Worm (Caenorhabditis elegans) whole organism, mixed stage, embryonic: ENCODE results near the gene Y24D9A.7.

Experiments used
- M03D4.4 ChIP-seq: sonication (generic microtip); optimal IDR thresholded peaks from 2 replicates; lab custom pipeline; 2017; ENCODE audit warnings: mild to moderate bottlenecking, missing genetic modification characterization, missing compliant biosample characterization
- bed-3 ChIP-seq: fragments of 200-800 bp; sonication (Bioruptor generic); optimal IDR thresholded peaks from 3 replicates; lab custom pipeline; 2018; ENCODE audit warnings: mild to moderate bottlenecking, missing genetic modification characterization, moderate library complexity, missing compliant biosample characterization
- blmp-1 ChIP-seq: fragments of 150-350 bp; optimal IDR thresholded peaks from 2 replicates; lab custom pipeline; 2014; ENCODE audit warnings: missing biosample characterization, missing genetic modification characterization
- ceh-39 ChIP-seq: fragments of 150-350 bp; optimal IDR thresholded peaks from 2 replicates; lab custom pipeline; 2014; ENCODE audit warnings: missing biosample characterization, missing genetic modification characterization
- ceh-43 ChIP-seq: fragments of 200-800 bp; sonication (Bioruptor generic); optimal IDR thresholded peaks from 2 replicates; lab custom pipeline; 2018; ENCODE audit warnings: mild to moderate bottlenecking, missing genetic modification characterization, moderate library complexity, missing compliant biosample characterization
- ceh-83 ChIP-seq: fragments of 200-800 bp; sonication (Bioruptor generic); optimal IDR thresholded peaks from 2 replicates; lab custom pipeline; 2018; ENCODE audit warnings: mild to moderate bottlenecking, missing genetic modification characterization, missing compliant biosample characterization
- ces-1 ChIP-seq: fragments of 150-350 bp; optimal IDR thresholded peaks from 2 replicates; lab custom pipeline; 2014; ENCODE audit warnings: missing biosample characterization, missing genetic modification reagents, missing genetic modification characterization
- cnd-1 ChIP-seq: fragments of 200-800 bp; sonication (Bioruptor generic); optimal IDR thresholded peaks from 2 replicates; lab custom pipeline; 2018; ENCODE audit warnings: mild to moderate bottlenecking, missing genetic modification characterization, missing compliant biosample characterization
- elt-1 ChIP-seq: sonication (generic microtip); optimal IDR thresholded peaks from 2 replicates; lab custom pipeline; 2017; ENCODE audit warnings: missing genetic modification characterization, mild to moderate bottlenecking, missing compliant biosample characterization, antibody characterized with exemption, moderate library complexity, borderline replicate concordance; ENCODE audit not compliant: insufficient read depth
- elt-3 ChIP-seq: fragments of 150-350 bp; optimal IDR thresholded peaks from 2 replicates; lab custom pipeline; 2014; ENCODE audit warnings: missing biosample characterization, missing genetic modification characterization
- ham-2 ChIP-seq: fragments of 200-800 bp; sonication (Bioruptor generic); optimal IDR thresholded peaks from 2 replicates; lab custom pipeline; 2018; ENCODE audit warnings: mild to moderate bottlenecking, missing genetic modification characterization, missing compliant biosample characterization
- hlh-1 ChIP-seq: fragments of 150-350 bp; optimal IDR thresholded peaks from 2 replicates; lab custom pipeline; 2014; ENCODE audit warnings: missing biosample characterization, missing genetic modification reagents, missing genetic modification characterization
- lin-13 ChIP-seq: fragments of 150-350 bp; optimal IDR thresholded peaks from 2 replicates; lab custom pipeline; 2014; ENCODE audit warnings: missing biosample characterization, missing genetic modification characterization
- lsy-2 ChIP-seq: fragments of 150-350 bp; optimal IDR thresholded peaks from 2 replicates; lab custom pipeline; 2014; ENCODE audit warnings: missing biosample characterization, missing genetic modification characterization
- mab-5 ChIP-seq: fragments of 150-350 bp; optimal IDR thresholded peaks from 2 replicates; lab custom pipeline; 2014; ENCODE audit warnings: missing biosample characterization, missing genetic modification characterization
- mep-1 ChIP-seq: fragments of 150-350 bp; optimal IDR thresholded peaks from 2 replicates; lab custom pipeline; 2017; ENCODE audit warnings: missing biosample characterization, missing genetic modification reagents, missing genetic modification characterization, inconsistent platforms
- mls-2 ChIP-seq: sonication (generic microtip); optimal IDR thresholded peaks from 2 replicates; lab custom pipeline; 2016; ENCODE audit warnings: mild to moderate bottlenecking, missing genetic modification characterization, moderate library complexity, missing compliant biosample characterization
- nhr-12 ChIP-seq: fragments of 150-350 bp; optimal IDR thresholded peaks from 2 replicates; lab custom pipeline; 2014; ENCODE audit warnings: missing biosample characterization, missing genetic modification characterization
- nhr-2 ChIP-seq: fragments of 150-350 bp; optimal IDR thresholded peaks from 2 replicates; lab custom pipeline; 2014; ENCODE audit warnings: missing biosample characterization, missing genetic modification characterization
- nhr-28 ChIP-seq: fragments of 150-350 bp; optimal IDR thresholded peaks from 2 replicates; lab custom pipeline; 2014; ENCODE audit warnings: missing biosample characterization, missing genetic modification characterization
- nhr-76 ChIP-seq: sonication (generic microtip); optimal IDR thresholded peaks from 2 replicates; lab custom pipeline; 2017; ENCODE audit warnings: missing biosample characterization, missing genetic modification characterization
- sem-2 ChIP-seq: fragments of 200-800 bp; sonication (Bioruptor generic); optimal IDR thresholded peaks from 2 replicates; lab custom pipeline; 2018; ENCODE audit warnings: mild to moderate bottlenecking, missing genetic modification characterization, missing compliant biosample characterization
- snpc-4 ChIP-seq: fragments of 150-350 bp; optimal IDR thresholded peaks from 2 replicates; lab custom pipeline; 2014; ENCODE audit warnings: missing biosample characterization, missing genetic modification characterization
- sptf-1 ChIP-seq: sonication (generic microtip); optimal IDR thresholded peaks from 2 replicates; lab custom pipeline; 2017; ENCODE audit warnings: mild to moderate bottlenecking, missing genetic modification characterization, moderate library complexity, missing compliant biosample characterization
- tbx-8 ChIP-seq: fragments of 200-800 bp; sonication (Bioruptor generic); optimal IDR thresholded peaks from 2 replicates; lab custom pipeline; 2018; ENCODE audit warnings: mild to moderate bottlenecking, missing genetic modification characterization, moderate library complexity, missing compliant biosample characterization
- unc-120 ChIP-seq: sonication (generic microtip); optimal IDR thresholded peaks from 2 replicates; lab custom pipeline; 2017; ENCODE audit warnings: missing genetic modification characterization, missing compliant biosample characterization; ENCODE audit not compliant: poor library complexity, severe bottlenecking
- unc-62 ChIP-seq: fragments of 150-350 bp; optimal IDR thresholded peaks from 2 replicates; lab custom pipeline; 2014; ENCODE audit warnings: missing biosample characterization, missing genetic modification reagents, missing genetic modification characterization
- zip-8 ChIP-seq: fragments of 150-350 bp; optimal IDR thresholded peaks from 2 replicates; lab custom pipeline; 2014; ENCODE audit warnings: missing biosample characterization, missing genetic modification characterization
- ztf-11 ChIP-seq: fragments of 150-350 bp; optimal IDR thresholded peaks from 2 replicates; lab custom pipeline; 2014; ENCODE audit warnings: missing biosample characterization, missing genetic modification characterization

Gene Y24D9A.7

DNA sequence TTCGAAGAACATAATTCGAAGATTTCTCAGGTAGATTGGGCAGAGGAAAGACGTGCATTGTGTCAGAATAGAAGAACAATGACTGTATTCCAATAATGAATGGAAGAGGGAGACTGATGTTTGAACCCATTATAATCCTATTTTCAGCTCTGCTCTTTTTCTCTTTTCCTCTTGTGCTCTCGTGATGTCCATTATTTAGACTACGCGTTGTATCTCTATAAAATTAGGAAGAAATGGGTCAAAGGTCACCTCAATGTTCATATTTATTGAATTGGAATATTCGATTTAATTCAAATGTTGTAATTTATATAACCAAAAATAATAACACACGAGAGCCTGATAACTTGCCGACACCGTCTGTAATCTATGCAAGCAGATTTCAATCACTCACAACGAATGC is 34.2 kb upstream of the Y24D9A.7 start, which contains the start of gene fbxb-74:
TSS of gene fbxb-74 (minus strand) at position 101 of the 400 bp plus-strand sequence.
- TF ChIP-seq ceh-43 (GFP tag; lab: Kevin White, UChicago) (no peak), bed-3 (GFP tag; lab: Kevin White, UChicago) (no peak), unc-120 (no peak), ceh-83 (GFP tag; lab: Kevin White, UChicago) (no peak), nhr-76 (no peak)

DNA sequence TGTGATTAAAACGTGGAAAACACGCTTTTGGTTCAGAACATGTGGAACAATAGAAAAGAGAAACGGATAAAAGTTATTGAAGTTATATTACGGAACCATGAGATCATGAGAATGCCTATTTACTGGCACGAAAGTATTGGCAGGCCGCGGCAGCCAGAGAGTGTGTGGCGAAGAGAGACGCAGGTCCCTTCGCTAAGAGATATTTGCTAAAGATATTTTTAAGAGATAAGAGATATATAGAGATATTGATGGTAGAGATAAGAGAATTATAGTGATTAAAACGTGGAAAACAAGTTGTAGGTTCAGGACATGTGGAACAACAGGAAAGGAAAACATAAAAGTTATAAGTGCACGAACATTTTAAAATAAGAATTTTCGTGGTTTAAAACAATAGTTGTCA is 32.9 kb upstream of the Y24D9A.7 start:
- TF ChIP-seq ham-2 (GFP tag; lab: Kevin White, UChicago) (peak; percentile 56), ztf-11 (tag; lab: Kevin White, UChicago) (no peak), elt-3 (tag; lab: Kevin White, UChicago) (no peak), elt-1 (peak; percentile 92)

DNA sequence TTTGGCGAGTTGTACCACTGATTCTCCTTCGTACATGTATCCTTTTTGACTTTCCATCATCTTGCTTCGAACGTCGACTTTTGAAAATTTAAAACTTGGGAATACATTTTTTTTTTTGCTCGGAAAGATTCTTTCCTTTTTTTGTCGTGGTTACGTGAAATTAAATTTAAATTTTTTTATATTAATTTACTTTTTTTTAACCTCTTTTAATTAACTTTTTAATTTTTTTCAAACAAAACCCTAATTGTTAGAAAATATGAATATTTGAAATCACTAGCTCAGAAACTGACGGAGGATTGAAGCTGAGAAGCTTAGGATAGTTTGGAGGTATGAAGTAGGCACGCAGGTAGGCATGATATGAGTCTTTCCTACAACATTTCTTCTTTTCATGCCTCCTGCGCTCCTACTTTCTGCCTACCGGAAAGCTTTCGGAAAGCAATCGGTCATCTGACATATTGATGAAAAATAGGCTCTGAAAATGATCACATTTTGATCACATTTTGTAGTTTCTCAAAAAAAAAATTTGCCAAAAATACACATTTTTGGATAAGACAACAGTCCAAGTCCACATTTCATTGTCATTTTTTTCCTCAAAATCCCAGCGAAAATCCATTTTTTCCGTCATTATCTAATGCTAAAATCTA is 29.6 kb upstream of the Y24D9A.7 start, which contains the start of the genes R08C7.8 and R08C7.4:
TSS of gene R08C7.8 (minus strand) at position 101 of the 644 bp plus-strand sequence.
TSS of gene R08C7.4 (plus strand) at position 594 of the 644 bp plus-strand sequence.
- TF ChIP-seq nhr-76 = no peak
- no peak for TF ChIP-seq ces-1
- no peak for TF ChIP-seq lsy-2

DNA sequence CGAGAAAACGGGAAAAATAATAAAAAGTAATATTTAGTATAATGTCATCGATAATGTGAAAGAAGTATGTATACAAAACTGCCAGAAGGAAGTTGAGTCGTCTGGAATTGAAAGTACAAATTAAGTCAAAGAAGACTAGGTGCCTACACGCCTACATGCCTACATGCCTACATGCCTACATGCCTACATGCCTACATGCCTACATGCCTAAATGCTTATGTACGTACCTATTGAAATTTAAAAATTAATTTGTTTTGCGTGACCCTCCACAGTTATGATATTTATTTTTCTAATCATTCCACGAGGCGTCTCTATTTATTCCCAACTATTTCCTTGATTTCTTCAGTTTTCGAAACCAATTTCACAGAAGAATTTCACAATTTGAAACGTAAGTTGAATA is 24.9 kb upstream of the Y24D9A.7 start, which contains the start of the genes str-185 and R08C7.5:
TSS of gene str-185 (minus strand) at position 101 of the 400 bp plus-strand sequence.
TSS of gene R08C7.5 (plus strand) at position 329 of the 400 bp plus-strand sequence.
- no peak for TF ChIP-seq nhr-12 (tag; lab: Kevin White, UChicago)
- TF ChIP-seq ham-2 (GFP tag; lab: Kevin White, UChicago) = no peak
- TF ChIP-seq elt-1 = no peak
- TF ChIP-seq zip-8 (tag; lab: Kevin White, UChicago) = no peak

DNA sequence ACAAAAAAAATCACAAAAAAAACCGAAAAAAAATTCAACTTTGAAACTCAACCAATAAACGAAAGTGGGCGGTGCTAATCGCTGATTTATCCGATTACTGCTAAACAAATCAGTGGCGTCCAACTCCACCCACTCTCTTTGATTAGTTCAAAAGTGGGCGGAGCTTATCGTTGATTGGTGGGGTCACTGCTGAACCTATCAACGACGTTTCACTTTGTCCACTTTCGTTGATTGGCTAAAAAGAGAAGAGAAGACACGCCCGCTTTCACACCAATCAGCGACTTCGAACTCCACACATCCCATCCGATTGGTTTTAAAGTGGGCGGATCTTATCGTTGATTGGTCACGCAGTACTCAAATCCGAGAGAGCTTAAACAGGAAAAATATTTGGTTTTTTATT is 18.9 kb upstream of the Y24D9A.7 start:
- TF ChIP-seq lsy-2 (no peak), tbx-8 (no peak), hlh-1 (tag; lab: Kevin White, UChicago) (no peak), ces-1 (no peak), mep-1 (tag; lab: Kevin White, UChicago) (no peak), cnd-1 (no peak), nhr-12 (tag; lab: Kevin White, UChicago) (no peak), lin-13 (no peak), mab-5 (tag; lab: Kevin White, UChicago) (no peak), snpc-4 (tag; lab: Kevin White, UChicago) (no peak), elt-1 (no peak)

DNA sequence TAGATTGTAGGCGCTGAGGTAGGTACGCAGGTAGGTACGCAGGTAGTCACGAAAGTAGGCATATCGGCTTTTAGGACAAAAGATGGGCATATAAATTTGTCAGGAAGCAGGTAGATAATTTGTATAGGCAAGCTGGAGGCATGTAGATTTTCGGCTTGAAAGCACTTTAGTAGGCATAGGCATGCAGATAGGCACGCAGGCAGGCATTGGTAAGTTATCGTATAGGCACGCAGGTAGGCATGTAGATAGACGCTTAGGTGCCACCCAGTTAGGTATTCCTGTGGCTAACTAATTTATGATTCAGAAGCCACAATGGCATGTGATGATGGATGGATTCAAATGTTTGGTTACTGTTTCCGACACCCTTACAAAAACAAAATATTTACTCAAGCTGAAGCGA is 18.1 kb upstream of the Y24D9A.7 start:
- TF ChIP-seq blmp-1 = no peak
- no peak for TF ChIP-seq ceh-39 (tag; lab: Kevin White, UChicago)
- TF ChIP-seq lsy-2 = no peak
- TF ChIP-seq mls-2 (tag; lab: Kevin White, UChicago) = no peak
- no peak for TF ChIP-seq sem-2 (GFP tag; lab: Kevin White, UChicago)
- TF ChIP-seq snpc-4 (tag; lab: Kevin White, UChicago) = no peak
- no peak for TF ChIP-seq nhr-76
- no peak for TF ChIP-seq mab-5 (tag; lab: Kevin White, UChicago)
- TF ChIP-seq unc-62 (GFP tag; lab: Kevin White, UChicago) = no peak

DNA sequence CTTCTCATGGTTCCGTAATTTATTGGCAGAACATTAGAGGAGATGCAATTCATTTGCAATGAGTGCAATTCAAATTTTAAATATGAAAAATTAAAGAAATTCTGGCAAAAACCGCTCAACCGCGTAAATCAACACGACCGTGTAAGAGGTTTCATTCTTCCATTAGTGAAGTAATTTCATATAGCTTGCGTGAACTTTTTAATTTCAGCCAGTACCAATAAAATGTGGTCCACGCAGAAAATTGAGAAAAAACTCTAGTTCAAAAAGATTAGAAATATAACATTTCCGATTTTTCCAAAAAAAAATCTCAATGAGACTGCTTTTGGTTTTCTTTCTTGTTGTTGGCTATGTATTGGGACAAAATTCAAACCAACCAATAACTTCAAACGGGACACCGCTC is 17.1 kb upstream of the Y24D9A.7 start, which contains the start of gene clec-175:
TSS of gene clec-175 (plus strand) at position 301 of the 400 bp plus-strand sequence.
- no peak for TF ChIP-seq sptf-1
- no peak for TF ChIP-seq ztf-11 (tag; lab: Kevin White, UChicago)
- no peak for TF ChIP-seq sem-2 (GFP tag; lab: Kevin White, UChicago)
- TF ChIP-seq lin-13 = no peak
- TF ChIP-seq unc-120 = no peak
- TF ChIP-seq ceh-83 (GFP tag; lab: Kevin White, UChicago) = no peak
- no peak for TF ChIP-seq nhr-2 (tag; lab: Kevin White, UChicago)
- TF ChIP-seq M03D4.4 (tag; lab: Kevin White, UChicago) = no peak
- TF ChIP-seq bed-3 (GFP tag; lab: Kevin White, UChicago) = no peak
- no peak for TF ChIP-seq ceh-43 (GFP tag; lab: Kevin White, UChicago)
- no peak for TF ChIP-seq elt-1
- no peak for TF ChIP-seq mls-2 (tag; lab: Kevin White, UChicago)
- TF ChIP-seq hlh-1 (tag; lab: Kevin White, UChicago) = no peak
- TF ChIP-seq zip-8 (tag; lab: Kevin White, UChicago) = no peak
- no peak for TF ChIP-seq nhr-28
- no peak for TF ChIP-seq elt-3 (tag; lab: Kevin White, UChicago)
